Worm (Caenorhabditis elegans): Measurements from ENCODE around the gene pnc-1.

DNA sequence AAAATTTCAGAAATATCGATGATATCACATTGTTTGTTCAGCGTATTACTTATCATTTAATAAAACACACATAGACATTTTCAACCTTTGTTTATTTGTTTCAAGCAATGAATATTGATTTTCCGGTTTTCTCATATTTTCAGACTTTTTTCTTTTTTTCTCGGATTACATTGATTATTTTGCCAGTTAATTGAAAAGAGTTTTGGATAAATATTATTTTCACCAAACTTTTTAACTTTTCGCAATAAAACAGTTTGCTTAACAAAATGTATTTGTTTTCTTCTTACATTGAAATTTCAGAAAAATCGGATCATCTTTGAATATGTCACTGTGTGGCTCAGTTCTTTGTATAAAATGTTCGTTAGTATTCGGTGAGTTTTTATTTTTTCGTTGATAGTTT lies 21.8 kb upstream of the pnc-1 start, which contains the start of gene Y38C1AA.6:
- TF ChIP-seq ceh-82 (tag; optimal IDR thresholded peaks at IDR 0.05) = no peak
- TF ChIP-seq ama-1 (optimal IDR thresholded peaks at IDR 0.05) = no peak
- TF ChIP-seq lir-3 (tag; optimal IDR thresholded peaks at IDR 0.05) = no peak
- no peak for TF ChIP-seq mep-1 (tag; optimal IDR thresholded peaks at IDR 0.05)
- TF ChIP-seq vab-7 (GFP tag; IDR thresholded peaks at IDR 0.05) = no peak

Data from whole organism, L4 larva.